Fruit fly (Drosophila melanogaster) whole organism, wandering third instar larva: ENCODE measurements around the gene CG17118.
A peak's percentile ranks its signal among the peaks of the same experiment; 100 is the strongest.

Experiments used
- Abd-B ChIP-seq: fragments of >200 bp; optimal IDR thresholded peaks from 2 replicates; lab custom pipeline; 2017; ENCODE audit warnings: missing biosample characterization, missing genetic modification characterization
- CG32264 ChIP-seq: fragments of 200-800 bp; sonication (Bioruptor generic); optimal IDR thresholded peaks from 2 replicates; lab custom pipeline; 2016; ENCODE audit warnings: missing biosample characterization, missing genetic modification characterization
- CG9705 ChIP-seq: fragments of 200-800 bp; sonication (Bioruptor generic); optimal IDR thresholded peaks from 2 replicates; lab custom pipeline; 2018; ENCODE audit warnings: missing biosample characterization, mild to moderate bottlenecking, missing genetic modification characterization
- Dfd ChIP-seq: fragments of >200 bp; optimal IDR thresholded peaks from 2 replicates; lab custom pipeline; 2017; ENCODE audit warnings: missing biosample characterization, missing genetic modification characterization
- Dif ChIP-seq: fragments of 200-275, 200-300 bp; sonication (Bioruptor generic); optimal IDR thresholded peaks from 2 replicates; lab custom pipeline; 2018; ENCODE audit warnings: missing biosample characterization, missing genetic modification characterization; ENCODE audit not compliant: partially characterized antibody
- HLH106 ChIP-seq: fragments of 200-800 bp; optimal IDR thresholded peaks from 3 replicates; lab custom pipeline; 2019; ENCODE audit warnings: missing biosample characterization, mild to moderate bottlenecking, missing genetic modification characterization, moderate library complexity
- Hr78 ChIP-seq: fragments of >200 bp; optimal IDR thresholded peaks from 2 replicates; lab custom pipeline; 2017; ENCODE audit warnings: missing biosample characterization, missing genetic modification characterization
- Hr83 ChIP-seq: fragments of 200-300 bp; sonication (Bioruptor generic); optimal IDR thresholded peaks from 2 replicates; lab custom pipeline; 2016; ENCODE audit warnings: missing biosample characterization, mild to moderate bottlenecking, missing genetic modification characterization, moderate library complexity; ENCODE audit not compliant: poor library complexity, severe bottlenecking
- Jra ChIP-seq: sonication (Bioruptor generic); optimal IDR thresholded peaks from 2 replicates; lab custom pipeline; 2016; ENCODE audit warnings: missing biosample characterization, missing genetic modification characterization
- Mio ChIP-seq: sonication (Bioruptor generic); optimal IDR thresholded peaks from 2 replicates; lab custom pipeline; 2016; ENCODE audit warnings: missing biosample characterization, missing genetic modification characterization
- Myc ChIP-seq: fragments of >200 bp; optimal IDR thresholded peaks from 2 replicates; lab custom pipeline; 2017
- N ChIP-seq: fragments of >200 bp; optimal IDR thresholded peaks from 2 replicates; lab custom pipeline; 2018; ENCODE audit warnings: missing biosample characterization, missing external identifiers, missing genetic modification characterization
- OdsH ChIP-seq: fragments of 200-800 bp; sonication (Bioruptor generic); optimal IDR thresholded peaks from 2 replicates; lab custom pipeline; 2016; ENCODE audit warnings: missing biosample characterization, mild to moderate bottlenecking, missing genetic modification characterization
- Rel ChIP-seq, 2 experiments: fragments of 200-800 bp; sonication (Bioruptor generic) in 1 of 2; optimal IDR thresholded peaks; 2 replicates in 1 of 2; 3 replicates in 1 of 2; lab custom pipeline; 2016 to 2019; ENCODE audit warnings: mild to moderate bottlenecking in 2 of 2, missing biosample characterization in 2 of 2, missing genetic modification characterization in 2 of 2, moderate library complexity in 1 of 2
- Sp1 ChIP-seq: fragments of 200-800 bp; sonication (Bioruptor generic); optimal IDR thresholded peaks from 3 replicates; lab custom pipeline; 2019; ENCODE audit warnings: missing biosample characterization, mild to moderate bottlenecking, missing genetic modification characterization, moderate library complexity
- Vsx2 ChIP-seq: fragments of 200-300, 225-300 bp; sonication (Bioruptor generic); optimal IDR thresholded peaks from 2 replicates; lab custom pipeline; 2018; ENCODE audit warnings: missing biosample characterization, missing genetic modification characterization; ENCODE audit not compliant: partially characterized antibody
- brk ChIP-seq: fragments of 200-800 bp; sonication (Bioruptor generic); optimal IDR thresholded peaks from 2 replicates; lab custom pipeline; 2016; ENCODE audit warnings: missing biosample characterization, mild to moderate bottlenecking, missing genetic modification characterization
- dmrt93B ChIP-seq: fragments of 200-800 bp; sonication (Bioruptor generic); optimal IDR thresholded peaks from 2 replicates; lab custom pipeline; 2018; ENCODE audit warnings: missing biosample characterization, mild to moderate bottlenecking, missing genetic modification characterization
- dsf ChIP-seq: sonication (Bioruptor generic); optimal IDR thresholded peaks from 2 replicates; lab custom pipeline; 2016; ENCODE audit warnings: missing biosample characterization, missing genetic modification characterization, borderline replicate concordance
- ey ChIP-seq: fragments of 200-800 bp; sonication (Bioruptor generic); optimal IDR thresholded peaks from 2 replicates; lab custom pipeline; 2016; ENCODE audit warnings: missing biosample characterization, missing genetic modification characterization
- foxo ChIP-seq, 2 experiments: fragments of 200-800 bp; sonication (Bioruptor generic); optimal IDR thresholded peaks; 2 replicates in 1 of 2; 3 replicates in 1 of 2; lab custom pipeline; 2016 to 2017; ENCODE audit warnings: missing biosample characterization in 2 of 2, missing genetic modification characterization in 2 of 2
- h ChIP-seq: fragments of 200-800 bp; sonication (Bioruptor generic); optimal IDR thresholded peaks from 3 replicates; lab custom pipeline; 2016; ENCODE audit warnings: missing biosample characterization, mild to moderate bottlenecking, missing genetic modification characterization
- jim ChIP-seq: fragments of 175-275, 200-325 bp; sonication (Bioruptor generic); optimal IDR thresholded peaks from 2 replicates; lab custom pipeline; 2016; ENCODE audit warnings: missing biosample characterization, mild to moderate bottlenecking, missing genetic modification characterization
- lola ChIP-seq: fragments of >200 bp; optimal IDR thresholded peaks from 2 replicates; lab custom pipeline; 2017; ENCODE audit warnings: missing biosample characterization, missing genetic modification characterization
- psq ChIP-seq: fragments of 200-800 bp; sonication (Bioruptor generic); optimal IDR thresholded peaks from 3 replicates; lab custom pipeline; 2017; ENCODE audit warnings: missing biosample characterization, mild to moderate bottlenecking, missing genetic modification characterization, moderate library complexity
- rgr ChIP-seq: fragments of 200-800 bp; sonication (Bioruptor generic); optimal IDR thresholded peaks from 3 replicates; lab custom pipeline; 2016; ENCODE audit warnings: missing biosample characterization, mild to moderate bottlenecking, missing genetic modification characterization
- sage ChIP-seq: fragments of 200-800 bp; sonication (Bioruptor generic); optimal IDR thresholded peaks from 2 replicates; lab custom pipeline; 2016; ENCODE audit warnings: missing biosample characterization, mild to moderate bottlenecking, missing genetic modification characterization
- sv ChIP-seq: fragments of 200-800 bp; sonication (Bioruptor generic); optimal IDR thresholded peaks from 3 replicates; lab custom pipeline; 2016; ENCODE audit warnings: missing biosample characterization, missing genetic modification characterization
- usp ChIP-seq: fragments of >200 bp; optimal IDR thresholded peaks from 2 replicates; lab custom pipeline; 2017; ENCODE audit warnings: missing biosample characterization, missing genetic modification characterization

CG17118 gene

DNA sequence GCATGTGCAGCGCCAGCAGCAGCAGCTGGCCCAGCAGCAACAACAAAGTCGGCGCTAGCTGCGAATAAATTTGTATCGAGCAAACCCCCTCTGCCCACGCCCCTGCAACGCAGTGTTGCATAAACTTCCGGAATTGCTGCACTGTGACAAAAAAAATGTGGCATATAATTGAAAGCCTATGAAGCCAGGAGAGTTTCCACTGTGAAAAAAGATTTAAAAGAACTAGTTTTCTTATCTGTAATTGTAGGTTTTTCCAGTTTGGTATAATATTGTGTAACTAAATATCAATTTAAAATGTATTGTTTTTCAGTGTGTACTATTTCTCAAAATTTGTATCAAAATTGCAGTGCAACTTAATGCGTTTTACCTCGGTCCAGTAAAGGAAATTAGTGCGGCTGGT lies 18.2 kb downstream of the CG17118 start:
- no peak for TF ChIP-seq ey (GFP tag; lab: Kevin White, UChicago)
- TF ChIP-seq psq: no peak
- no peak for TF ChIP-seq Hr78 (GFP tag; lab: Kevin White, UChicago)
- no peak for TF ChIP-seq CG9705 (GFP tag; lab: Kevin White, UChicago)
- TF ChIP-seq Abd-B (GFP tag; lab: Kevin White, UChicago): no peak
- TF ChIP-seq Rel (GFP tag; optimal IDR thresholded peaks at IDR 0.05; lab: Kevin White, UChicago): no peak
- TF ChIP-seq Rel (tag; optimal IDR thresholded peaks at IDR 0.05; lab: Kevin White, UChicago): no peak
- no peak for TF ChIP-seq rgr (GFP tag; lab: Kevin White, UChicago)
- TF ChIP-seq Mio (GFP tag; lab: Kevin White, UChicago): no peak
- TF ChIP-seq Dfd (GFP tag; lab: Kevin White, UChicago): no peak
- TF ChIP-seq CG32264 (GFP tag; lab: Kevin White, UChicago): no peak
- no peak for TF ChIP-seq usp
- TF ChIP-seq sv (GFP tag; lab: Kevin White, UChicago): no peak
- TF ChIP-seq N: no peak
- TF ChIP-seq Jra (GFP tag; lab: Kevin White, UChicago): no peak
- no peak for TF ChIP-seq Myc (lab: Kevin White, UChicago)
- no peak for TF ChIP-seq h (GFP tag; lab: Kevin White, UChicago)

DNA sequence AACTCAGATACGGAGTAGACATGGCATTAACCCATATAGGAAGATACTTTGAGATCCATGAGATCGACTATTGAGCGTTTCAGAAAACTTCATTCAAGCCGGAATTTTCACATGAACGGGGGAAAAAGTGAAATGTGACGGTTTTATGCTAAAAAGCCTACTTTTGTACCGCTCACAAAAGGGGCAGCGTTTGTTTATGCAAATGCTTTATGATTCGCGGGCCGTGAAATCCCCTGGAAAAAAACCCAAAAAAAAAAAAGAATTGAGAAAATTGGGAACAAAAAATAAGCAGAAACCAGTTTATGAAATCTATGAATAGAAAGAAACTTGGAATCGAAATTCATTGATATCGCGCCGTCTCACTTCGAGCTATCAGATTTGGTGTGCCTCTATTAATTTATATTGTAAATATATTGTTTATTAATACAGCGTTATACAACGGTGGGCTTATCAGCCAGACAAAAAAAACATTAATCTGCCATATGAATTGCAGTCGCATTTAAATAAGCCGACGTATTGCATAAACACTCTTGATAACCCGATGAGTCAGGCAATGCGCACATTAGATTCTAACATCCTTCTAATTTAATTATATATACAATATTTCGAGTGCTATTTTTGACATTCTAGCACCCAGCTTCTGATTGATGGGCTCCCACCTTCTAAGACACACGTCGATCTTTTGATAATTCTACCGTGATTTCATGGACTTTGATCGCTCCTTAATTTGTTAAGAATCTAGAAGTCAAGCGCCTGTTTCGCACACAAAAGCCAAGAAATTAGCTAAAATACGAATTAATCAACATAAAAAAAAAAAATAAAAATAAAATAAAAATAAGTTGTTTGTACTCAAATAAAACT lies 19.8 kb downstream of the CG17118 start:
- TF ChIP-seq CG9705 (GFP tag; lab: Kevin White, UChicago) (no peak), Hr83 (GFP tag; lab: Kevin White, UChicago) (no peak), OdsH (GFP tag; lab: Kevin White, UChicago) (no peak), Rel (GFP tag; optimal IDR thresholded peaks at IDR 0.05; lab: Kevin White, UChicago) (no peak), Rel (tag; optimal IDR thresholded peaks at IDR 0.05; lab: Kevin White, UChicago) (no peak), lola (GFP tag; lab: Kevin White, UChicago) (no peak)
- TF ChIP-seq, all 38 proteins: peak for 0

- no peak for TF ChIP-seq foxo (GFP tag; optimal IDR thresholded peaks at IDR 0.05; lab: Kevin White, UChicago)
- no peak for TF ChIP-seq Myc (lab: Kevin White, UChicago)
- TF ChIP-seq Hr83 (GFP tag; lab: Kevin White, UChicago): no peak
- no peak for TF ChIP-seq Jra (GFP tag; lab: Kevin White, UChicago)
- TF ChIP-seq Dif: no peak
- TF ChIP-seq brk (GFP tag; lab: Kevin White, UChicago): no peak
These were observed 21.0 kb downstream of the CG17118 start for dm6 chr2L:10750915-10751612.

dm6 chr2L:10751879-10752620 lies 22.0 kb downstream of the CG17118 start:
- TF ChIP-seq sv (GFP tag; lab: Kevin White, UChicago) (peak; percentile 33), Abd-B (GFP tag; lab: Kevin White, UChicago) (no peak)
- TF ChIP-seq, all 38 proteins: peak for 1

dm6 chr2L:10752668-10753067 lies 22.6 kb downstream of the CG17118 start:
- no peak for TF ChIP-seq dsf (GFP tag; lab: Kevin White, UChicago)
- TF ChIP-seq, all 38 proteins: peak for 0

DNA sequence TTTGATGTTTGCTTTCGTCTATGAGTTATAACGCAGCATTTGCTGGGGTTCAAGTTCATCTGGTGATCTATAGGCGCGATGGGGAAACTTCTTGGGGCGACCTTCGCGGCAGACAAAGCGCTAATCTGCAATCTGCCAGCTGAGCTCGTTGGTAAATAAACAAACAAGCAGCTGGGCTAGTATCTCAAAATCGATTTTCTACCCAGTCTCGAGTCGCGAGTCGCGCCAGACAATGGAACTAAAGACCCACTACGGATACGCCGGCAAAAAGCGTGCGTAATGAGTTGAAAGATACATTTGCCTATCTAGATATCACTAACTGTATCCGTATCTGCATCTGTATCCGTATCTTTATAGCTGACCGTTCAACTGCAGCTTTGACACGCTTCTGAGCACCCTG lies 23.6 kb downstream of the CG17118 start:
- TF ChIP-seq rgr (GFP tag; lab: Kevin White, UChicago) (no peak), h (GFP tag; lab: Kevin White, UChicago) (no peak), dmrt93B (GFP tag; lab: Kevin White, UChicago) (no peak), jim (GFP tag; lab: Kevin White, UChicago) (no peak), Myc (lab: Kevin White, UChicago) (no peak), Jra (GFP tag; lab: Kevin White, UChicago) (no peak), Sp1 (no peak), sage (GFP tag; lab: Kevin White, UChicago) (no peak), HLH106 (tag; lab: Kevin White, UChicago) (no peak), Vsx2 (no peak), dsf (GFP tag; lab: Kevin White, UChicago) (no peak)
